Worm (Caenorhabditis elegans) whole organism, early embryonic: ENCODE data around the gene acdh-10.

Experiments used
- B0310.2 ChIP-seq: sonication (generic microtip); optimal IDR thresholded peaks from 2 replicates; lab custom pipeline; 2016; ENCODE audit warnings: mild to moderate bottlenecking, missing genetic modification characterization, missing compliant biosample characterization
- F13C5.2 ChIP-seq: sonication (generic microtip); optimal IDR thresholded peaks from 2 replicates; lab custom pipeline; 2017; ENCODE audit warnings: mild to moderate bottlenecking, missing genetic modification characterization, inconsistent platforms, missing compliant biosample characterization
- aly-1 ChIP-seq: sonication (generic microtip); optimal IDR thresholded peaks from 2 replicates; lab custom pipeline; 2016; ENCODE audit warnings: missing genetic modification characterization, missing compliant biosample characterization
- ama-1 ChIP-seq: fragments of 150-350 bp; optimal IDR thresholded peaks from 2 replicates; lab custom pipeline; 2014
- ceh-13 ChIP-seq: fragments of 200-800 bp; sonication (Bioruptor generic); optimal IDR thresholded peaks from 2 replicates; lab custom pipeline; 2018; ENCODE audit warnings: mild to moderate bottlenecking, missing genetic modification characterization, missing compliant biosample characterization
- ceh-36 ChIP-seq: sonication (generic microtip); optimal IDR thresholded peaks from 2 replicates; lab custom pipeline; 2016; ENCODE audit warnings: missing genetic modification characterization, inconsistent platforms, missing compliant biosample characterization
- ets-7 ChIP-seq: sonication (generic microtip); optimal IDR thresholded peaks from 2 replicates; lab custom pipeline; 2016; ENCODE audit warnings: missing genotype, missing genetic modification characterization, missing compliant biosample characterization
- flt-1 ChIP-seq: fragments of 200-800 bp; sonication (Bioruptor generic); IDR thresholded peaks from 2 replicates; pipeline ENCODE4 v1.3.6; 2022; ENCODE audit warnings: missing genetic modification characterization, missing compliant biosample characterization
- hmbx-1 ChIP-seq: sonication (generic microtip); optimal IDR thresholded peaks from 2 replicates; lab custom pipeline; 2016; ENCODE audit warnings: mild to moderate bottlenecking, missing genetic modification characterization, missing compliant biosample characterization
- hmg-4 ChIP-seq: fragments of 200-800 bp; sonication (Bioruptor generic); optimal IDR thresholded peaks from 2 replicates; lab custom pipeline; 2018; ENCODE audit warnings: mild to moderate bottlenecking, missing genetic modification characterization, missing compliant biosample characterization
- hnd-1 ChIP-seq: sonication (generic microtip); optimal IDR thresholded peaks from 2 replicates; lab custom pipeline; 2016; ENCODE audit warnings: missing genetic modification characterization, missing compliant biosample characterization
- pes-1 ChIP-seq: fragments of 200-800 bp; sonication (Bioruptor generic); IDR thresholded peaks from 2 replicates; pipeline ENCODE4 v1.3.6; 2022; ENCODE audit warnings: missing genetic modification reagents, missing genetic modification characterization, missing compliant biosample characterization
- scrt-1 ChIP-seq: fragments of 200-800 bp; sonication (Bioruptor generic); IDR thresholded peaks from 2 replicates; pipeline ENCODE4 v1.3.6; 2022; ENCODE audit warnings: missing genetic modification characterization, missing compliant biosample characterization
- sea-1 ChIP-seq: fragments of 200-800 bp; sonication (Bioruptor generic); conservative IDR thresholded peaks from 2 replicates; pipeline ENCODE4 v1.3.6; 2022; ENCODE audit warnings: missing genetic modification characterization, missing compliant biosample characterization
- tbx-11 ChIP-seq: fragments of 200-800 bp; sonication (Bioruptor generic); IDR thresholded peaks from 2 replicates; pipeline ENCODE4 v1.3.6; 2022; ENCODE audit warnings: missing genetic modification characterization, missing compliant biosample characterization
- tbx-37 ChIP-seq: fragments of 200-800 bp; sonication (Bioruptor generic); conservative IDR thresholded peaks from 2 replicates; pipeline ENCODE4 v1.3.6; 2022; ENCODE audit warnings: missing genetic modification reagents, missing genetic modification characterization, missing compliant biosample characterization
- tra-4 ChIP-seq: sonication (generic microtip); optimal IDR thresholded peaks from 2 replicates; lab custom pipeline; 2017; ENCODE audit warnings: missing genetic modification characterization, missing compliant biosample characterization

The acdh-10 gene

DNA sequence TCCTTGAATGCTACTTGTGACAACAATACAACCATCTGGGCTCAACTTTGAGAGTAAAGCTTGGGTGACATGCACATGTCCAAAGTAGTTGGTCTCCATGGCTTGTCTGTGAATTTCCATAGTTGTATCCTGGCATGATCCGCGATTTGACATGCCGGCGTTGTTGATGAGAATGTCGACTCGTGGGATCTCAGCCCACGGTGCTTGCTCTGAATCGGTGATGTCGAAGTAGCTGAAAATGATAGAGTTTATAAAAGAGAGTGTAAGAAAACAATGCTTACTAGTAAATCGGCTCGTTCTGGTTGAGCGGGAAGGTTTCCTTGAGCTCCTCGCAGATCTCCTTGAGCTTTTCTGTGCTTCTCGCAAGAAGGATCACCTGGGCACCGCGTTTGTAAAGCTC lies 20.3 kb upstream of the acdh-10 start:
- TF ChIP-seq ets-7 (tag; lab: Kevin White, UChicago) = no peak
- TF ChIP-seq hnd-1 = no peak
- no peak for TF ChIP-seq pes-1
- no peak for TF ChIP-seq ceh-13 (GFP tag; lab: Kevin White, UChicago)

DNA sequence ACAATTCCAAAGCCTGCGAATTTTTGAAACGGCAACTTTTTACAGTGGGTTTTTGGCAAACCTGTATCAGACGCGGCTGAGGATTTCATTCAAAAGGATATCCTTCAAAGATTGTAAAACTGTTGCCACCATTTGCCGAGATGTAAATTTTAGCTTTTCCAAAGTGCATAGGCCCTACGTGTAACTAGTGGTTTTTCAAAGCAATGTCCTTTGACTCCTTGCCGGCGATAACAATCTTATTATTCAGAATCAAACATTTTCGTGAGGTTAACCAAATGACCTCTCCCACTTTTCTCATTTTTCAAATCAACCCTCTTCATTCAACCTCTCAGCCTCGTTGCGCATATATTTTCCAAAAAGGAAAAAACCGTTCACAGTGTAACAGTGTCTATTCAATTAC lies 16.6 kb upstream of the acdh-10 start, which contains the start of gene T25G12.3:
Gene T25G12.3, plus strand, starts transcription at position 301 of the 400 bp plus-strand sequence.
- TF ChIP-seq ceh-36 (tag; lab: Kevin White, UChicago) (no peak), tbx-11 (GFP tag; lab: Robert Waterston, UW) (no peak), B0310.2 (tag; lab: Kevin White, UChicago) (no peak), hnd-1 (no peak), F13C5.2 (no peak), flt-1 (GFP tag; lab: Robert Waterston, UW) (no peak), sea-1 (GFP tag; lab: Robert Waterston, UW) (no peak), scrt-1 (GFP tag; lab: Robert Waterston, UW) (no peak), aly-1 (tag; lab: Kevin White, UChicago) (no peak), hmbx-1 (no peak), ets-7 (tag; lab: Kevin White, UChicago) (no peak), pes-1 (no peak), tra-4 (tag; lab: Kevin White, UChicago) (no peak), ceh-13 (GFP tag; lab: Kevin White, UChicago) (no peak), ama-1 (no peak), hmg-4 (GFP tag; lab: Kevin White, UChicago) (no peak), tbx-37 (GFP tag; lab: Robert Waterston, UW) (no peak)

DNA sequence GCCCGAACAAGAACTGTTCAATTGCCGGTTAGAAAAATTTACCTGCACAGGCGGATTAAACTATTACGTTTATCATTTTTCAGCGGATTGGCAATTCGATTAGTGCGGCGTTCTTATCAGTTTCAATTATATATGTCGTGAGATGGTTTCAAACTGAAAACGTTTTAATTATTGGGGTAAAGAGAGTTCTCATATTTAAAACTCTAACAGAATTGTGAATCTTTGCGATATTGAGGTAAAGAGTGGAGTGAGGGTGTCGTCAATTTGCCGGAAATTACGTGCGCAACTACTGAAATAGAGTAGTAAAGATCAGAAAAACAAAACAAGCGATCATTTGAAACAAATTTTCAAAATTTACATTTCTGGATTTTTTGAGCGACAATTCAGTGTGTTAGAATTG lies 15.4 kb upstream of the acdh-10 start, which contains the start of gene T25G12.6:
Gene T25G12.6, minus strand, starts transcription at position 101 of the 400 bp plus-strand sequence.
- no peak for TF ChIP-seq ceh-36 (tag; lab: Kevin White, UChicago)
- TF ChIP-seq tra-4 (tag; lab: Kevin White, UChicago) = no peak
- TF ChIP-seq scrt-1 (GFP tag; lab: Robert Waterston, UW) = no peak
- TF ChIP-seq hmg-4 (GFP tag; lab: Kevin White, UChicago) = no peak
- TF ChIP-seq B0310.2 (tag; lab: Kevin White, UChicago) = no peak
- TF ChIP-seq tbx-37 (GFP tag; lab: Robert Waterston, UW) = no peak
- TF ChIP-seq pes-1 = no peak
- TF ChIP-seq hmbx-1 = no peak
- TF ChIP-seq sea-1 (GFP tag; lab: Robert Waterston, UW) = no peak
- TF ChIP-seq flt-1 (GFP tag; lab: Robert Waterston, UW) = no peak
- no peak for TF ChIP-seq F13C5.2
- no peak for TF ChIP-seq aly-1 (tag; lab: Kevin White, UChicago)
- TF ChIP-seq ceh-13 (GFP tag; lab: Kevin White, UChicago) = no peak
- no peak for TF ChIP-seq tbx-11 (GFP tag; lab: Robert Waterston, UW)
- no peak for TF ChIP-seq ama-1
- TF ChIP-seq ets-7 (tag; lab: Kevin White, UChicago) = no peak
- TF ChIP-seq hnd-1 = no peak

DNA sequence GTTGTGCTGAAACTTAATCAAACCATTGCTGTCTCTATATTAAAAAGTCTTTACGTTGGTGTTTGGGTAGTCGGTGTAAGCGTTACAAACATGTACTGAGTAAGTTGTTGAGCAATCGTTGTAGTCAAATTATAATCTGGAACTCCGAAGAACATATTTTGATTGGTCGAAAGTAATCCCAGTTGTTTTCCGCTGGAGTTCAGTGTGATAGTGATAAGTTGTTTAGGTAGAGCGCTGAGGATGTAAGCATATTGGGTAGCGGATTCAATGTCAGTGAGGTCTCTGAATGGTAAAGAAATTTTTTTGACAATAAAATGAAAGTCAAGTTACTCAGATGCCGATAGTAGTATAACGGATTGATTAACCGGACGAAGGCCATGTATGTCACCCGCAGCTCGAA lies 12.7 kb upstream of the acdh-10 start:
- TF ChIP-seq ceh-13 (GFP tag; lab: Kevin White, UChicago) (no peak), hmbx-1 (no peak), ceh-36 (tag; lab: Kevin White, UChicago) (no peak), aly-1 (tag; lab: Kevin White, UChicago) (no peak), tra-4 (tag; lab: Kevin White, UChicago) (no peak), hmg-4 (GFP tag; lab: Kevin White, UChicago) (no peak), sea-1 (GFP tag; lab: Robert Waterston, UW) (no peak), flt-1 (GFP tag; lab: Robert Waterston, UW) (no peak), tbx-37 (GFP tag; lab: Robert Waterston, UW) (no peak), scrt-1 (GFP tag; lab: Robert Waterston, UW) (no peak), F13C5.2 (no peak), B0310.2 (tag; lab: Kevin White, UChicago) (no peak), ama-1 (no peak)

DNA sequence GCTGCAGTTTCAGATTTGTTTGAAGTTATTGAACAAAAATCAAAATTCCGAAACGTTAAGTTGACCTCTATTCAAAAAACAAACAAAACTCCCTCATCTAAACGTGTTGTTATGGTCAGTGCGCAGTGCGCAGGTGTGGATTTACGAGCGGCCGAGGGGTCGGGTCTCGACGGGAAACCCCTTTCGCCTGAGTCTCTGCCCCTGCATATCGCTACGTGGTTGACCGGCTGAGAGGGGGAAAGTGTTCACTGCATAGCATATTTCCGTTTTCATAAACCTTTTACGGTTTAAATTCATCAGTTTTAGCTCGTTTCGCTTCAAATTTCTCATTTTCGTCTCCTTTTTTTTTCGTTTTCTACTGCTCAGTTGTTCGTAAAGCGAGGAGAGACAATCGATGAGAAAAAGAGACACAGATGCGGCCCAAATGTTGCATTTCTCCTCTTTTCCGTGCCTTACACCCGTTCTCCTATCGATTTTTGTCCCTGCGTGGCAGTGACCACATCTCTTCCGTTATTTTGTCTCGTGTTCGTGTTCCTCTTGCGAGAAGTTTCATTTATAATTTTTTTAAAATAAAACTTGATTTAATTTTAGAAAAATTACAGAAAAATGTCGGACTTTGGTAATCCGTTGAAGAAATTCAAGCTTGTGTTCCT lies 7.3 kb upstream of the acdh-10 start, which contains the start of gene rab-6.2:
Gene rab-6.2, plus strand, starts transcription at position 603 of the 653 bp plus-strand sequence.
- TF ChIP-seq aly-1 (tag; lab: Kevin White, UChicago) (no peak), hmg-4 (GFP tag; lab: Kevin White, UChicago) (peak; percentile 58)

DNA sequence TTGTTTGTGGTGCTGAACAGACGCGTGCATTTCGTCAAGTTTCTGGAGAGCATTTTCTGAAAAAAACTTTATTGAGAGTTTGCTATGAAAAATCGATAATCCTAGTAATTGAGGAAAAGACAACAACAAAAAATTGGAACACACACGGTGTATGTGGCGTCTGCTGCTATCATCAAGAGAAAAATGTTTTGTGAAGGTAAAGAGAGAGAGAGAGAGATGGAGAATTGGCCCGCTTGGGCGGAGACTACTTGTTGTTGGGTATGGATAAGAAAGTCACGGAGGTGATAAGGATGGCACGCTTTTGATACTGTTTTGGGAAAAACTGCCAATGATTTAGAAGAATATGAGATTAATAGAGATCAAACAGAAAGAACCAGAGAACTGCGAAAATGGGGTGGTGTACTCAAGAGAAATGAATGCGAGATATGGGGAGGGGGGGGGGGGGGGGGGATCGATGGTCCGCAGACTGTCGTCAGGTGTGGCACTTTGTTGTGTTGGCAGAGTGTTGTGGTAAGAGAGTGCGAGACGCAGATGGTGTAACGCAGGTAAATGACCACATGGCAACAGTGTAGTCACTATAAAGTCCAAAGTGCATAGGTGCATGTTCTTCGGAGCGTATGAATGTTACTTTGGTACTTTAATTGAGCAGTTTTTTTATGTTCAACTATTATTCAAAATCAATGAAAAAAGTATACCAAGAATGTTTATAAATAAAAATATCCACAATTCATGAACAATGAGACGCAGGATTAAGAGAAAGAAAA lies 2.5 kb upstream of the acdh-10 start, which contains the start of gene acdh-7:
Gene acdh-7, minus strand, starts transcription at position 56 of the 764 bp plus-strand sequence.
- TF ChIP-seq scrt-1 (GFP tag; lab: Robert Waterston, UW) (no peak), ceh-36 (tag; lab: Kevin White, UChicago) (peak; percentile 21)

DNA sequence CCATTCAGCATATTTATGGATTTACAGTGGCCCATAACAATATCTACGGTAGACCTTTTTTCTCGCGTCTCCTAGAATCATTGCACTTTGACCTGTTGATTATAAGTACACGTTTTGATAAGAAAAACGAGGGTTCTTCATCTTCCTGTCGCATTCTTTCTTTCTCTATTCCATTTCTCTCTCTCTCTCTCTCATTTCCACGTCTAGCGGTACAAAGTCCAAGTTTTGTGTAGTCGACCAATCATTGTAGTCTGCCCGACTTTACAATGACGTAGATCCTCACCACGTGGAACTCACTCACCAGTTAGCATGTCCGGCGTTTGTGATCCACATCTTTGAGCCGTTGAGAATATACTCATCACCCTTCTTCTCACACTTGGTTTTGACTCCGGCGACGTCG lies 1.5 kb upstream of the acdh-10 start:
- TF ChIP-seq flt-1 (GFP tag; lab: Robert Waterston, UW) (no peak), hmbx-1 (no peak), B0310.2 (tag; lab: Kevin White, UChicago) (no peak), aly-1 (tag; lab: Kevin White, UChicago) (no peak), ceh-13 (GFP tag; lab: Kevin White, UChicago) (no peak), sea-1 (GFP tag; lab: Robert Waterston, UW) (no peak), pes-1 (no peak), tra-4 (tag; lab: Kevin White, UChicago) (no peak), tbx-37 (GFP tag; lab: Robert Waterston, UW) (no peak), hnd-1 (no peak), ceh-36 (tag; lab: Kevin White, UChicago) (no peak), tbx-11 (GFP tag; lab: Robert Waterston, UW) (no peak), hmg-4 (GFP tag; lab: Kevin White, UChicago) (no peak), ama-1 (no peak), F13C5.2 (no peak), scrt-1 (GFP tag; lab: Robert Waterston, UW) (no peak), ets-7 (tag; lab: Kevin White, UChicago) (no peak)
